Worm (Caenorhabditis elegans) whole organism, L1 larva: ENCODE results near the gene ldp-1.

Source experiments
- C04F5.9 ChIP-seq: sonication (generic microtip); optimal IDR thresholded peaks from 2 replicates; lab custom pipeline; 2016; ENCODE audit warnings: missing genetic modification characterization, missing compliant biosample characterization
- C34B4.2 ChIP-seq: sonication (generic microtip); optimal IDR thresholded peaks from 2 replicates; lab custom pipeline; 2017; ENCODE audit warnings: mild to moderate bottlenecking, missing genetic modification characterization, missing compliant biosample characterization
- aha-1 ChIP-seq: fragments of 150-350 bp; optimal IDR thresholded peaks from 2 replicates; lab custom pipeline; 2014; ENCODE audit warnings: missing biosample characterization, missing genetic modification characterization
- alr-1 ChIP-seq: fragments of 200-800 bp; sonication (Bioruptor generic); optimal IDR thresholded peaks from 2 replicates; lab custom pipeline; 2018; ENCODE audit warnings: borderline replicate concordance, mild to moderate bottlenecking, missing genetic modification characterization, missing compliant biosample characterization
- ama-1 ChIP-seq: fragments of 150-350 bp; optimal IDR thresholded peaks from 2 replicates; lab custom pipeline; 2014
- ceh-8 ChIP-seq: fragments of 200-800 bp; sonication (Bioruptor generic); optimal IDR thresholded peaks from 2 replicates; lab custom pipeline; 2018; ENCODE audit warnings: mild to moderate bottlenecking, missing genetic modification characterization, moderate library complexity, missing compliant biosample characterization
- ceh-82 ChIP-seq, 3 experiments: fragments of 150-350 bp in 1 of 3; sonication (generic microtip) in 2 of 3; optimal IDR thresholded peaks; 2 replicates each; lab custom pipeline; 2014 to 2017; ENCODE audit warnings: missing biosample characterization in 3 of 3, missing genetic modification characterization in 3 of 3
- ceh-90 ChIP-seq: sonication (generic microtip); optimal IDR thresholded peaks from 2 replicates; lab custom pipeline; 2016; ENCODE audit warnings: missing genetic modification characterization, missing compliant biosample characterization
- dpl-1 ChIP-seq, 3 experiments: fragments of 150-350 bp in 2 of 3; sonication (generic microtip) in 1 of 3; optimal IDR thresholded peaks; 2 replicates each; lab custom pipeline; 2014 to 2017; ENCODE audit warnings: missing biosample characterization in 3 of 3, missing genetic modification characterization in 3 of 3, missing genetic modification reagents in 3 of 3
- elt-2 ChIP-seq: sonication (generic microtip); optimal IDR thresholded peaks from 2 replicates; lab custom pipeline; 2016; ENCODE audit warnings: missing genetic modification characterization, mild to moderate bottlenecking, inconsistent platforms, missing compliant biosample characterization, missing genetic modification reagents
- elt-3 ChIP-seq, 6 experiments: fragments of 150-350 bp in 1 of 6; sonication (generic microtip); optimal IDR thresholded peaks; 2 replicates each; lab custom pipeline; 2017 to 2018; ENCODE audit warnings: missing biosample characterization in 6 of 6, missing genetic modification characterization in 6 of 6, inconsistent platforms in 1 of 6
- ets-5 ChIP-seq: fragments of 200-800 bp; sonication (Bioruptor generic); IDR thresholded peaks from 2 replicates; pipeline ENCODE4 v1.3.6; 2022; ENCODE audit warnings: missing genetic modification characterization, missing compliant biosample characterization
- fkh-10 ChIP-seq: sonication (generic microtip); optimal IDR thresholded peaks from 2 replicates; lab custom pipeline; 2017; ENCODE audit warnings: missing biosample characterization, missing genetic modification reagents, missing genetic modification characterization
- fkh-4 ChIP-seq: sonication (generic microtip); optimal IDR thresholded peaks from 2 replicates; lab custom pipeline; 2016; ENCODE audit warnings: missing compliant biosample characterization, missing genetic modification characterization, borderline replicate concordance
- fkh-8 ChIP-seq: sonication (generic microtip); optimal IDR thresholded peaks from 2 replicates; lab custom pipeline; 2016; ENCODE audit warnings: mild to moderate bottlenecking, missing genetic modification characterization, missing compliant biosample characterization
- fos-1 ChIP-seq: fragments of 150-350 bp; optimal IDR thresholded peaks from 2 replicates; lab custom pipeline; 2014; ENCODE audit warnings: missing biosample characterization, missing genetic modification characterization
- hlh-17 ChIP-seq: fragments of 200-800 bp; sonication (Bioruptor generic); optimal IDR thresholded peaks from 2 replicates; lab custom pipeline; 2018; ENCODE audit warnings: missing genetic modification characterization, mild to moderate bottlenecking, missing compliant biosample characterization, moderate library complexity, borderline replicate concordance
- hlh-4 ChIP-seq: sonication (generic microtip); optimal IDR thresholded peaks from 2 replicates; lab custom pipeline; 2016; ENCODE audit warnings: mild to moderate bottlenecking, missing genetic modification characterization, missing compliant biosample characterization
- hpl-2 ChIP-seq: fragments of 150-350 bp; optimal IDR thresholded peaks from 2 replicates; lab custom pipeline; 2014; ENCODE audit warnings: missing biosample characterization, missing genetic modification reagents, missing genetic modification characterization
- irx-1 ChIP-seq: sonication (generic microtip); optimal IDR thresholded peaks from 2 replicates; lab custom pipeline; 2016; ENCODE audit warnings: missing genetic modification characterization, missing compliant biosample characterization
- lin-13 ChIP-seq: fragments of 150-350 bp; optimal IDR thresholded peaks from 2 replicates; lab custom pipeline; 2014; ENCODE audit warnings: missing biosample characterization, missing genetic modification reagents, missing genetic modification characterization
- lin-15B ChIP-seq: fragments of 150-350 bp; sonication (generic microtip); optimal IDR thresholded peaks from 3 replicates; lab custom pipeline; 2014; ENCODE audit warnings: missing biosample characterization, missing genetic modification characterization
- lin-35 ChIP-seq, 2 experiments: fragments of 150-350 bp; optimal IDR thresholded peaks; 2 replicates each; lab custom pipeline; 2014; ENCODE audit warnings: missing biosample characterization in 2 of 2, missing genetic modification characterization in 2 of 2, missing genetic modification reagents in 2 of 2
- lsy-2 ChIP-seq, 2 experiments: fragments of 150-350 bp; optimal IDR thresholded peaks; 2 replicates each; lab custom pipeline; 2014; ENCODE audit warnings: missing biosample characterization in 2 of 2, missing genetic modification characterization in 2 of 2
- mab-9 ChIP-seq: fragments of 200-800 bp; sonication (Bioruptor generic); IDR thresholded peaks from 2 replicates; pipeline ENCODE4 v1.3.6; 2022; ENCODE audit warnings: missing genetic modification reagents, missing genetic modification characterization, missing compliant biosample characterization
- mep-1 ChIP-seq: fragments of 150-350 bp; optimal IDR thresholded peaks from 2 replicates; lab custom pipeline; 2014; ENCODE audit warnings: missing biosample characterization, missing genetic modification characterization
- nhr-11 ChIP-seq: fragments of 150-350 bp; optimal IDR thresholded peaks from 2 replicates; lab custom pipeline; 2014; ENCODE audit warnings: missing biosample characterization, missing genetic modification characterization
- nhr-12 ChIP-seq: sonication (generic microtip); optimal IDR thresholded peaks from 2 replicates; lab custom pipeline; 2017; ENCODE audit warnings: missing biosample characterization, missing genetic modification characterization
- nhr-19 ChIP-seq: fragments of 200-800 bp; sonication (Bioruptor generic); conservative IDR thresholded peaks from 2 replicates; pipeline ENCODE4 v1.3.6; 2022; ENCODE audit warnings: missing genetic modification characterization, missing compliant biosample characterization
- nhr-20 ChIP-seq: sonication (generic microtip); optimal IDR thresholded peaks from 2 replicates; lab custom pipeline; 2016; ENCODE audit warnings: mild to moderate bottlenecking, missing genetic modification characterization, missing compliant biosample characterization
- nhr-237 ChIP-seq: fragments of 150-350 bp; optimal IDR thresholded peaks from 2 replicates; lab custom pipeline; 2014; ENCODE audit warnings: missing biosample characterization, missing genetic modification characterization
- nhr-77 ChIP-seq: fragments of 150-350 bp; optimal IDR thresholded peaks from 2 replicates; lab custom pipeline; 2014; ENCODE audit warnings: missing biosample characterization, missing genetic modification characterization
- nhr-84 ChIP-seq: sonication (generic microtip); optimal IDR thresholded peaks from 2 replicates; lab custom pipeline; 2017; ENCODE audit warnings: missing biosample characterization, missing genetic modification characterization
- nhr-90 ChIP-seq: sonication (generic microtip); optimal IDR thresholded peaks from 2 replicates; lab custom pipeline; 2016; ENCODE audit warnings: mild to moderate bottlenecking, missing genetic modification characterization, missing compliant biosample characterization; ENCODE audit not compliant: poor library complexity
- pag-3 ChIP-seq: sonication (generic microtip); optimal IDR thresholded peaks from 2 replicates; lab custom pipeline; 2017; ENCODE audit warnings: missing genetic modification characterization, mild to moderate bottlenecking, missing compliant biosample characterization, antibody characterized with exemption, borderline replicate concordance; ENCODE audit not compliant: insufficient read depth
- pqm-1 ChIP-seq: sonication (generic microtip); optimal IDR thresholded peaks from 3 replicates; lab custom pipeline; 2017; ENCODE audit warnings: missing biosample characterization, missing genetic modification characterization
- rnt-1 ChIP-seq: sonication (generic microtip); optimal IDR thresholded peaks from 2 replicates; lab custom pipeline; 2016; ENCODE audit warnings: mild to moderate bottlenecking, missing genetic modification characterization, moderate library complexity, missing compliant biosample characterization
- skn-1 ChIP-seq: fragments of 150-350 bp; optimal IDR thresholded peaks from 2 replicates; lab custom pipeline; 2014; ENCODE audit warnings: missing biosample characterization, missing genetic modification characterization
- snpc-4 ChIP-seq: fragments of 150-350 bp; optimal IDR thresholded peaks from 2 replicates; lab custom pipeline; 2014; ENCODE audit warnings: missing biosample characterization, missing genetic modification characterization
- snu-23 ChIP-seq: sonication (generic microtip); optimal IDR thresholded peaks from 2 replicates; lab custom pipeline; 2016; ENCODE audit warnings: missing genetic modification characterization, missing compliant biosample characterization
- sox-4 ChIP-seq: sonication (generic microtip); optimal IDR thresholded peaks from 2 replicates; lab custom pipeline; 2016; ENCODE audit warnings: missing genetic modification characterization, missing compliant biosample characterization
- sptf-1 ChIP-seq: fragments of 150-350 bp; optimal IDR thresholded peaks from 2 replicates; lab custom pipeline; 2014; ENCODE audit warnings: missing biosample characterization, missing genetic modification characterization
- sup-37 ChIP-seq: fragments of 200-800 bp; sonication (Bioruptor generic); optimal IDR thresholded peaks from 2 replicates; lab custom pipeline; 2018; ENCODE audit warnings: mild to moderate bottlenecking, missing genetic modification characterization, missing compliant biosample characterization
- swsn-7 ChIP-seq: sonication (generic microtip); optimal IDR thresholded peaks from 2 replicates; lab custom pipeline; 2016; ENCODE audit warnings: missing genetic modification characterization, missing compliant biosample characterization
- tbx-2 ChIP-seq: sonication (generic microtip); optimal IDR thresholded peaks from 2 replicates; lab custom pipeline; 2016; ENCODE audit warnings: missing genetic modification characterization, missing compliant biosample characterization
- tlp-1 ChIP-seq: fragments of 150-350 bp; optimal IDR thresholded peaks from 2 replicates; lab custom pipeline; 2014; ENCODE audit warnings: missing biosample characterization, missing genetic modification characterization
- unc-86 ChIP-seq: sonication (generic microtip); optimal IDR thresholded peaks from 2 replicates; lab custom pipeline; 2016; ENCODE audit warnings: missing genetic modification characterization, missing compliant biosample characterization
- unc-98 ChIP-seq: fragments of 200-800 bp; sonication (Bioruptor generic); IDR thresholded peaks from 2 replicates; pipeline ENCODE4 v1.3.6; 2022; ENCODE audit warnings: missing genetic modification characterization, missing compliant biosample characterization
- vab-15 ChIP-seq: sonication (generic microtip); optimal IDR thresholded peaks from 2 replicates; lab custom pipeline; 2017; ENCODE audit warnings: missing genotype, mild to moderate bottlenecking, missing genetic modification characterization, missing compliant biosample characterization
- xbp-1 ChIP-seq: sonication (generic microtip); optimal IDR thresholded peaks from 2 replicates; lab custom pipeline; 2016; ENCODE audit warnings: missing genetic modification characterization, missing compliant biosample characterization
- zag-1 ChIP-seq: fragments of 150-350 bp; optimal IDR thresholded peaks from 2 replicates; lab custom pipeline; 2014; ENCODE audit warnings: missing biosample characterization, missing genetic modification characterization
- zip-4 ChIP-seq: fragments of 200-800 bp; sonication (Bioruptor generic); optimal IDR thresholded peaks from 2 replicates; lab custom pipeline; 2018; ENCODE audit warnings: mild to moderate bottlenecking, missing genetic modification characterization, moderate library complexity, missing compliant biosample characterization
- ztf-4 ChIP-seq: fragments of 150-350 bp; optimal IDR thresholded peaks from 2 replicates; lab custom pipeline; 2014; ENCODE audit warnings: missing biosample characterization, missing genetic modification characterization

The ldp-1 gene

ce11 chrV:2126996-2127585, at the start of gene ldp-1:
Gene ldp-1 (plus strand): TSS chrV:2127535.
- TF ChIP-seq rnt-1 = peak; percentile 97
- peak; percentile 93 to 94 for TF ChIP-seq lin-35 (GFP tag; optimal IDR thresholded peaks at IDR 0.05; lab: Kevin White, UChicago)
- peak; percentile 94 for TF ChIP-seq fkh-4 (tag; lab: Kevin White, UChicago)
- peak; percentile 96 for TF ChIP-seq ceh-90 (tag; lab: Kevin White, UChicago)
- no peak for TF ChIP-seq sptf-1 (tag; lab: Kevin White, UChicago)
- TF ChIP-seq sox-4 (tag; lab: Kevin White, UChicago) = peak; percentile 83
- peak; percentile 11 for TF ChIP-seq skn-1 (tag; lab: Kevin White, UChicago)
- TF ChIP-seq mab-9 (GFP tag; lab: Robert Waterston, UW) = peak; percentile 80
- no peak for TF ChIP-seq alr-1
- TF ChIP-seq snpc-4 (tag; lab: Kevin White, UChicago) = peak; percentile 22
- no peak for TF ChIP-seq aha-1 (tag; lab: Kevin White, UChicago)
- peak; percentile 90 for TF ChIP-seq tbx-2 (tag; lab: Kevin White, UChicago)
- TF ChIP-seq elt-3 (tag; optimal IDR thresholded peaks at IDR 0.05; lab: Kevin White, UChicago) = peak in 1 of 6 experiments; percentile 51
- peak; percentile 59 for TF ChIP-seq hlh-4 (tag; lab: Kevin White, UChicago)
- peak; percentile 81 for TF ChIP-seq swsn-7 (tag; lab: Kevin White, UChicago)
- TF ChIP-seq unc-98 = peak; percentile 82
- TF ChIP-seq elt-2 (tag; lab: Kevin White, UChicago) = peak; percentile 67
- TF ChIP-seq fos-1 = peak; percentile 62
- peak; percentile 76 for TF ChIP-seq fkh-8
- no peak for TF ChIP-seq nhr-84 (tag; lab: Kevin White, UChicago)
- no peak for TF ChIP-seq hpl-2 (GFP tag; lab: Kevin White, UChicago)
- peak; percentile 81 for TF ChIP-seq xbp-1 (tag; lab: Kevin White, UChicago)
- peak; percentile 81 for TF ChIP-seq snu-23 (GFP tag; lab: Kevin White, UChicago)
- TF ChIP-seq ceh-8 (GFP tag; lab: Kevin White, UChicago) = peak; percentile 80
- TF ChIP-seq unc-86 = peak; percentile 69
- TF ChIP-seq mep-1 (tag; lab: Kevin White, UChicago) = peak; percentile 65
- no peak for TF ChIP-seq vab-15 (tag; lab: Kevin White, UChicago)
- no peak for TF ChIP-seq ztf-4 (tag; lab: Kevin White, UChicago)
- TF ChIP-seq ama-1 (lab: Kevin White, UChicago) = no peak
- TF ChIP-seq irx-1 (tag; lab: Kevin White, UChicago) = peak; percentile 96
- no peak for TF ChIP-seq hlh-17
- no peak for TF ChIP-seq pqm-1 (tag; lab: Kevin White, UChicago)
- peak; percentile 62 for TF ChIP-seq lin-15B (tag; lab: Kevin White, UChicago)
- TF ChIP-seq nhr-20 (tag; lab: Kevin White, UChicago) = peak; percentile 82
- peak; percentile 89 to 94 (median 92) for TF ChIP-seq dpl-1 (GFP tag; optimal IDR thresholded peaks at IDR 0.05; lab: Kevin White, UChicago)
- peak; percentile 2 for TF ChIP-seq fkh-10 (GFP tag; lab: Kevin White, UChicago)
- TF ChIP-seq nhr-237 (tag; lab: Kevin White, UChicago) = peak; percentile 13
- TF ChIP-seq nhr-11 (tag; lab: Kevin White, UChicago) = no peak
- TF ChIP-seq C04F5.9 (tag; lab: Kevin White, UChicago) = peak; percentile 81
- no peak for TF ChIP-seq nhr-77 (tag; lab: Kevin White, UChicago)
- peak; percentile 55 to 73 (median 70) for TF ChIP-seq ceh-82 (tag; optimal IDR thresholded peaks at IDR 0.05; lab: Kevin White, UChicago)
- TF ChIP-seq zip-4 (GFP tag; lab: Kevin White, UChicago) = peak; percentile 36
- TF ChIP-seq nhr-12 (tag; lab: Kevin White, UChicago) = no peak
- peak; percentile 76 for TF ChIP-seq lsy-2 (tag; optimal IDR thresholded peaks at IDR 0.05; lab: Kevin White, UChicago)
- no peak for TF ChIP-seq tlp-1
- no peak for TF ChIP-seq pag-3
- TF ChIP-seq ets-5 = no peak
- peak; percentile 88 for TF ChIP-seq nhr-19
- TF ChIP-seq C34B4.2 (tag; lab: Kevin White, UChicago) = peak; percentile 10
- TF ChIP-seq zag-1 (tag; lab: Kevin White, UChicago) = no peak
- peak; percentile 55 for TF ChIP-seq sup-37
- peak; percentile 92 for TF ChIP-seq nhr-90 (tag; lab: Kevin White, UChicago)
- peak; percentile 67 for TF ChIP-seq lin-13 (GFP tag; lab: Kevin White, UChicago)
